Worm (Caenorhabditis elegans) whole organism, L2 larva: ENCODE results near the gene ZK809.5.

ENCODE experiments used
- C34F6.9 ChIP-seq: fragments of 150-350 bp; optimal IDR thresholded peaks from 2 replicates; lab custom pipeline; 2014; ENCODE audit warnings: missing biosample characterization, missing genetic modification characterization
- F13H6.1 ChIP-seq: sonication (generic microtip); optimal IDR thresholded peaks from 2 replicates; lab custom pipeline; 2016; ENCODE audit warnings: missing genetic modification characterization, missing compliant biosample characterization
- R02D3.7 ChIP-seq: fragments of 150-350 bp; optimal IDR thresholded peaks from 2 replicates; lab custom pipeline; 2014; ENCODE audit warnings: missing biosample characterization, missing genetic modification characterization
- ZK546.5 ChIP-seq: sonication (generic microtip); optimal IDR thresholded peaks from 2 replicates; lab custom pipeline; 2017; ENCODE audit warnings: missing biosample characterization, missing genetic modification characterization
- crh-2 ChIP-seq: sonication (generic microtip); optimal IDR thresholded peaks from 2 replicates; lab custom pipeline; 2017; ENCODE audit warnings: missing biosample characterization, missing genetic modification characterization
- dmd-4 ChIP-seq: sonication (generic microtip); optimal IDR thresholded peaks from 2 replicates; lab custom pipeline; 2017; ENCODE audit warnings: missing biosample characterization, missing genetic modification characterization
- egl-27 ChIP-seq: sonication (generic microtip); optimal IDR thresholded peaks from 3 replicates; lab custom pipeline; 2017; ENCODE audit warnings: missing biosample characterization, missing genetic modification reagents, missing genetic modification characterization
- fos-1 ChIP-seq: fragments of 150-350 bp; optimal IDR thresholded peaks from 2 replicates; lab custom pipeline; 2014; ENCODE audit warnings: missing biosample characterization, missing genetic modification characterization
- gmeb-1 ChIP-seq: fragments of 150-350 bp; optimal IDR thresholded peaks from 2 replicates; lab custom pipeline; 2014; ENCODE audit warnings: missing biosample characterization, missing genetic modification characterization
- lin-11 ChIP-seq: fragments of 150-350 bp; sonication (generic microtip); optimal IDR thresholded peaks from 2 replicates; lab custom pipeline; 2014; ENCODE audit warnings: missing biosample characterization, missing genetic modification characterization, inconsistent platforms, mixed read lengths
- lsy-2 ChIP-seq, 2 experiments: fragments of 150-350 bp in 1 of 2; sonication (generic microtip) in 1 of 2; optimal IDR thresholded peaks; 2 replicates each; lab custom pipeline; 2014 to 2017; ENCODE audit warnings: missing biosample characterization in 2 of 2, missing genetic modification characterization in 2 of 2
- mab-5 ChIP-seq: fragments of 150-350 bp; optimal IDR thresholded peaks from 2 replicates; lab custom pipeline; 2014; ENCODE audit warnings: missing biosample characterization, missing genetic modification characterization
- nhr-11 ChIP-seq: fragments of 150-350 bp; optimal IDR thresholded peaks from 2 replicates; lab custom pipeline; 2014; ENCODE audit warnings: missing biosample characterization, missing genetic modification characterization
- nhr-12 ChIP-seq: fragments of 150-350 bp; optimal IDR thresholded peaks from 2 replicates; lab custom pipeline; 2014; ENCODE audit warnings: missing biosample characterization, missing genetic modification characterization
- nhr-21 ChIP-seq: fragments of 150-350 bp; optimal IDR thresholded peaks from 2 replicates; lab custom pipeline; 2014; ENCODE audit warnings: missing biosample characterization, missing genetic modification characterization
- nhr-237 ChIP-seq: fragments of 150-350 bp; optimal IDR thresholded peaks from 2 replicates; lab custom pipeline; 2014; ENCODE audit warnings: missing biosample characterization, missing genetic modification characterization
- nhr-25 ChIP-seq: fragments of 150-350 bp; sonication (generic microtip); optimal IDR thresholded peaks from 3 replicates; lab custom pipeline; 2014; ENCODE audit warnings: missing biosample characterization, missing genetic modification characterization
- nhr-77 ChIP-seq: fragments of 150-350 bp; optimal IDR thresholded peaks from 2 replicates; lab custom pipeline; 2014; ENCODE audit warnings: missing biosample characterization, missing genetic modification characterization
- peb-1 ChIP-seq: fragments of 150-350 bp; optimal IDR thresholded peaks from 2 replicates; lab custom pipeline; 2014; ENCODE audit warnings: missing biosample characterization, missing genetic modification characterization
- sem-4 ChIP-seq: fragments of 150-350 bp; optimal IDR thresholded peaks from 2 replicates; lab custom pipeline; 2014; ENCODE audit warnings: missing biosample characterization, missing genetic modification reagents, missing genetic modification characterization
- skn-1 ChIP-seq: sonication (generic microtip); optimal IDR thresholded peaks from 2 replicates; lab custom pipeline; 2017; ENCODE audit warnings: missing biosample characterization, missing genetic modification characterization
- sma-3 ChIP-seq: sonication (generic microtip); optimal IDR thresholded peaks from 2 replicates; lab custom pipeline; 2016; ENCODE audit warnings: missing genetic modification reagents, missing genetic modification characterization, missing compliant biosample characterization
- sma-9 ChIP-seq, 2 experiments: fragments of 150-350 bp in 1 of 2; sonication (generic microtip) in 1 of 2; optimal IDR thresholded peaks; 2 replicates each; lab custom pipeline; 2014 to 2016; ENCODE audit warnings: missing genetic modification characterization in 2 of 2, mild to moderate bottlenecking in 1 of 2, missing biosample characterization in 1 of 2, missing compliant biosample characterization in 1 of 2, missing genetic modification reagents in 1 of 2, moderate library complexity in 1 of 2
- unc-39 ChIP-seq: fragments of 150-350 bp; optimal IDR thresholded peaks from 2 replicates; lab custom pipeline; 2014; ENCODE audit warnings: missing biosample characterization, missing genetic modification characterization
- unc-55 ChIP-seq: fragments of 150-350 bp; sonication (generic microtip); optimal IDR thresholded peaks from 3 replicates; lab custom pipeline; 2014; ENCODE audit warnings: missing biosample characterization, missing genetic modification reagents, missing genetic modification characterization
- unc-62 ChIP-seq: fragments of 150-350 bp; optimal IDR thresholded peaks from 2 replicates; lab custom pipeline; 2014; ENCODE audit warnings: missing biosample characterization, missing genetic modification reagents, missing genetic modification characterization
- zag-1 ChIP-seq: fragments of 150-350 bp; optimal IDR thresholded peaks from 2 replicates; lab custom pipeline; 2014; ENCODE audit warnings: missing biosample characterization, missing genetic modification characterization
- ztf-1 ChIP-seq: fragments of 200-800 bp; sonication (Bioruptor generic); conservative IDR thresholded peaks from 2 replicates; pipeline ENCODE4 v1.3.6; 2022; ENCODE audit warnings: missing genetic modification characterization, missing compliant biosample characterization

ZK809.5 gene

DNA sequence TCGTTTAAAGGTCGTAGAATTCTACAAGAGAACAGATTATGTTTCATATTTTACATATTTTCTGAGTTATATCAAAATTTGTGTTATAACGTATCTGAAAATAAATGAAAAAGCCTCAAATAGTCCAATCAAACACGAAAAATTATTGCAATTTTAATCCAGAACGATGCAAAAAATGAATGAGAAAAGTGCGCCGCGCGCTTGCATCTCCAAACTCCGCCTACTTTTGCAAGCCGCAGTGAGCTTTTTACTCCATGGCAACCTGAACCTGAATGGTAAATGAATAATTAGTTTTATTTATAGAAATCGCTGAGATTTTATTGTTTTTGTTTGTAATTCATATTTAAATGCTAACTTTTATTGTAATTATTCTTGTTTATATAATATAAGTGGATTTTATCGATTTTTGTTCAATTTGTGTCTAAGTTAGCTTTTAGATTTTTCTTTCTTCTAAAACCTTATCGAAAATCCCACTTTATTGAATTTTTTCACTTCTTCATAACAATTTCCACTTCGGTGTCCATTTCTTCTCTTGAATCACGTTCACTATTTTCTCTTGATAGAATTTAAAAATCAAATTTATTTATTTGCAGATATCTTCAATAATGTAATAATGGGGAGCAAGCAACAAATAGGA, at the start of gene ZK809.5:
Gene ZK809.5 (plus strand): TSS at position 587 of the 637 bp plus-strand sequence.
- TF ChIP-seq nhr-21 (tag; lab: Kevin White, UChicago): no peak
- peak; percentile 37 for TF ChIP-seq unc-55 (GFP tag; lab: Kevin White, UChicago)
- peak in 1 of 2 experiments; percentile 23 for TF ChIP-seq lsy-2 (tag; optimal IDR thresholded peaks at IDR 0.05; lab: Kevin White, UChicago)
- peak; percentile 16 for TF ChIP-seq lin-11 (tag; lab: Kevin White, UChicago)

- TF ChIP-seq nhr-25 (tag; lab: Kevin White, UChicago) (peak; percentile 8), ztf-1 (GFP tag; lab: Robert Waterston, UW) (no peak)
Observed at ce11 chrIV:11620909-11621308, 35.6 kb upstream of the ZK809.5 start, which contains the start of gene dsl-5. Gene dsl-5, minus strand, starts transcription at chrIV:11621009.

DNA sequence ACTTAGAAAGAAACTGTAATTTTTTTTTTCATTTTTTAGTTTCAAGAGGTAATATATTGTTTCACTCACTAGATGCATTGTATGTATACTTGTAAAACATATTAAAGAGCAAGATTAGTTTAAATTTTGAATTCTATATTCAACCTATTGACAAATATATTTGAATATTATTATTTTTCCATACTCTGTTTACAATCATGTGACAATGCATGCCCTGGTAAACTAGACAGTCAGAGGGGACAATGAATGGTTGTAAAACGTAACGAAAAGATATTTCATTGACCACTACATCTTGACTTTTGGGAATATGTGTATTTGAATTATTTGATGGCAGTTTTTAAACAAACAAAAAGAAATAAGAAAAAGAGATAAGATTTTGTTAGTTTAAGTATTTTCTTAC, 34.2 kb upstream of the ZK809.5 start:
- TF ChIP-seq R02D3.7 (tag; lab: Kevin White, UChicago): no peak
- TF ChIP-seq nhr-237 (tag; lab: Kevin White, UChicago): no peak
- TF ChIP-seq egl-27 (tag; lab: Kevin White, UChicago): no peak
- no peak for TF ChIP-seq skn-1 (tag; lab: Kevin White, UChicago)
- TF ChIP-seq nhr-12 (tag; lab: Kevin White, UChicago): no peak

- TF ChIP-seq nhr-11 (tag; lab: Kevin White, UChicago) (no peak), fos-1 (tag; lab: Kevin White, UChicago) (peak; percentile 38), sma-9 (GFP tag; optimal IDR thresholded peaks at IDR 0.05; lab: Kevin White, UChicago) (peak; percentile 25), sma-9 (tag; optimal IDR thresholded peaks at IDR 0.05; lab: Kevin White, UChicago) (no peak), nhr-25 (tag; lab: Kevin White, UChicago) (no peak)
Observed at ce11 chrIV:11623060-11623459, 33.5 kb upstream of the ZK809.5 start, which contains the start of gene lys-4. Gene lys-4, minus strand, starts transcription at chrIV:11623174.

DNA sequence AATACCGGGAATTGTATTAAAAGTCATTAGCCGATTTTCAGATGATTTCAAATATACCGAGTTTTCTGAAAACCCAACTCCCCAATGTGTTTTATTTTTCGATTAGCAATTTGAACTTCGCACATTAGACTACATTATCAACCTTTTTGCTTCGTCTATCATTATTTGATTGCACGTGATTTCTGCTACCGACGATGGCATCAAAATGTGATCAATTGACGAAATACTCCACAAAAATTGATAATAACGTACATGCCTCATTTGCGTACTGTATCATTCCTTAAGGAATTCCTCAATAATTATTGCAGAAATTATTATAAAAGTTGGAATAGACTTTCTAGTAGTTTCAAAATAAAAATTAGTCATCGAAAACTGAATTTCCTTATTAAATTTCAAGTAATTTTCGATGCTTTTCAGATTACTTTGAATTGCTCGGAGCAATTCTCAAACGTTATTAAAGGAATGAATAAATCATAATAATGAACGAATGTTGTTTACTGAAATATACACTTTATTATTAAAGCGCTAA, 32.7 kb upstream of the ZK809.5 start:
- peak; percentile 54 for TF ChIP-seq sma-9 (GFP tag; optimal IDR thresholded peaks at IDR 0.05; lab: Kevin White, UChicago)
- no peak for TF ChIP-seq sma-9 (tag; optimal IDR thresholded peaks at IDR 0.05; lab: Kevin White, UChicago)
- no peak for TF ChIP-seq zag-1
- no peak for TF ChIP-seq nhr-237 (tag; lab: Kevin White, UChicago)
- no peak for TF ChIP-seq sma-3
- no peak for TF ChIP-seq ZK546.5 (tag; lab: Kevin White, UChicago)
- TF ChIP-seq C34F6.9 (tag; lab: Kevin White, UChicago): no peak
- TF ChIP-seq F13H6.1 (tag; lab: Kevin White, UChicago): no peak
- no peak for TF ChIP-seq unc-55 (GFP tag; lab: Kevin White, UChicago)
- TF ChIP-seq fos-1 (tag; lab: Kevin White, UChicago): peak; percentile 40
- peak; percentile 7 for TF ChIP-seq gmeb-1 (tag; lab: Kevin White, UChicago)
- TF ChIP-seq R02D3.7 (tag; lab: Kevin White, UChicago): no peak
- no peak for TF ChIP-seq nhr-25 (tag; lab: Kevin White, UChicago)
- TF ChIP-seq nhr-77 (tag; lab: Kevin White, UChicago): no peak
- no peak for TF ChIP-seq unc-39
- TF ChIP-seq unc-62 (GFP tag; lab: Kevin White, UChicago): no peak
- TF ChIP-seq dmd-4: no peak
- TF ChIP-seq crh-2: peak; percentile 27
- no peak for TF ChIP-seq sem-4 (tag; lab: Kevin White, UChicago)
- no peak for TF ChIP-seq ztf-1 (GFP tag; lab: Robert Waterston, UW)
- no peak for TF ChIP-seq mab-5 (tag; lab: Kevin White, UChicago)
- TF ChIP-seq, all 48 proteins: peak for 4

- TF ChIP-seq F13H6.1 (tag; lab: Kevin White, UChicago) (no peak), lin-11 (tag; lab: Kevin White, UChicago) (no peak)
Observed at ce11 chrIV:11625482-11625881, 31.0 kb upstream of the ZK809.5 start, which contains the start of gene lys-5. Gene lys-5, minus strand, starts transcription at chrIV:11625582.

- TF ChIP-seq unc-55 (GFP tag; lab: Kevin White, UChicago) (no peak), egl-27 (tag; lab: Kevin White, UChicago) (no peak), nhr-12 (tag; lab: Kevin White, UChicago) (no peak), F13H6.1 (tag; lab: Kevin White, UChicago) (no peak), peb-1 (tag; lab: Kevin White, UChicago) (no peak), R02D3.7 (tag; lab: Kevin White, UChicago) (no peak), sma-9 (GFP tag; optimal IDR thresholded peaks at IDR 0.05; lab: Kevin White, UChicago) (no peak), sma-9 (tag; optimal IDR thresholded peaks at IDR 0.05; lab: Kevin White, UChicago) (no peak), mab-5 (tag; lab: Kevin White, UChicago) (no peak)
- TF ChIP-seq, all 48 proteins: peak for 0
Observed at ce11 chrIV:11627847-11628246, 28.7 kb upstream of the ZK809.5 start, which contains the start of gene lys-6. Gene lys-6, minus strand, starts transcription at chrIV:11627947.
